Fruit fly (Drosophila melanogaster) Kc167 (cell line): ENCODE results near the gene CG5783.

Experiments used
- Sin3A ChIP-seq: fragments of >200 bp; optimal IDR thresholded peaks from 2 replicates; lab custom pipeline; 2018; ENCODE audit warnings: missing external identifiers
- insv ChIP-seq: fragments of >200 bp; optimal IDR thresholded peaks from 3 replicates; lab custom pipeline; 2018; ENCODE audit warnings: missing external identifiers

DNA sequence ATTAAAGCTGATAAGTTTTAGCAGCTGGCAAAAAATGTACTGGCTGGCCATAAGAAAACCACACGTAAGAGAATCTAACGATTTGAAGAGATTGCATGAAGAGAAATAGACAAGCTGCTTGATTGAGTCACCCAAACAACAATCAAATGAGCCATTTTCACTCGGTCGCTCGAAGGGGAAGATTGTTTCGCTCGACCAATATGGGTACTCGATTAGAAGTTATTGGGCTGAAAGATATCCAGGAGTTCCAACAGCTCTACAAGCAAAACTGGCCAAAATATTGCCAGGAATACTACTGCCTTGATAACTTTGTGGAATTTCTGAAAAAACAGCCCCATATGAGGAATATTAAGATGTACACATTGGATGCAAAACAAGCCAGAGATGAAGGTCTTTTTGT is at the start of gene CG5783:
- TF ChIP-seq Sin3A (lab: Kevin White, UChicago) = no peak
- no peak for TF ChIP-seq insv (lab: Kevin White, UChicago)
